Worm (Caenorhabditis elegans) whole organism, mixed stage, embryonic: ENCODE results near the gene F15D4.5.

Experiments used
- ceh-39 ChIP-seq: fragments of 150-350 bp; optimal IDR thresholded peaks from 2 replicates; lab custom pipeline; 2014; ENCODE audit warnings: missing biosample characterization, missing genetic modification characterization
- ces-1 ChIP-seq: fragments of 150-350 bp; optimal IDR thresholded peaks from 2 replicates; lab custom pipeline; 2014; ENCODE audit warnings: missing biosample characterization, missing genetic modification reagents, missing genetic modification characterization
- elt-1 ChIP-seq: sonication (generic microtip); optimal IDR thresholded peaks from 2 replicates; lab custom pipeline; 2017; ENCODE audit warnings: missing genetic modification characterization, mild to moderate bottlenecking, missing compliant biosample characterization, antibody characterized with exemption, moderate library complexity, borderline replicate concordance; ENCODE audit not compliant: insufficient read depth
- lin-32 ChIP-seq: fragments of 200-800 bp; sonication (Bioruptor generic); optimal IDR thresholded peaks from 2 replicates; lab custom pipeline; 2018; ENCODE audit warnings: mild to moderate bottlenecking, missing genetic modification characterization, missing compliant biosample characterization
- sem-2 ChIP-seq: fragments of 200-800 bp; sonication (Bioruptor generic); optimal IDR thresholded peaks from 2 replicates; lab custom pipeline; 2018; ENCODE audit warnings: mild to moderate bottlenecking, missing genetic modification characterization, missing compliant biosample characterization
- unc-120 ChIP-seq: sonication (generic microtip); optimal IDR thresholded peaks from 2 replicates; lab custom pipeline; 2017; ENCODE audit warnings: missing genetic modification characterization, missing compliant biosample characterization; ENCODE audit not compliant: poor library complexity, severe bottlenecking

The F15D4.5 gene

ce11 chrII:13293502-13293901, 48.3 kb downstream of the F15D4.5 start:
- TF ChIP-seq elt-1 (peak; percentile 40), lin-32 (GFP tag; lab: Kevin White, UChicago) (no peak)

- TF ChIP-seq ces-1 (GFP tag; lab: Kevin White, UChicago) = no peak
- TF ChIP-seq unc-120 (tag; lab: Kevin White, UChicago) = no peak
- TF ChIP-seq sem-2 (GFP tag; lab: Kevin White, UChicago) = no peak
- no peak for TF ChIP-seq ceh-39 (tag; lab: Kevin White, UChicago)
These were observed 52.1 kb downstream of the F15D4.5 start for ce11 chrII:13297283-13297682.
